Worm (Caenorhabditis elegans) whole organism, midembryonic: ENCODE data around the gene ptp-2.

Experiments
- T22C8.4 ChIP-seq: fragments of 200-800 bp; sonication (Bioruptor generic); IDR thresholded peaks from 2 replicates; pipeline ENCODE4 v1.3.6; 2022; ENCODE audit warnings: missing genetic modification characterization, missing compliant biosample characterization
- cog-1 ChIP-seq: sonication (generic microtip); optimal IDR thresholded peaks from 2 replicates; lab custom pipeline; 2016; ENCODE audit warnings: missing genetic modification characterization, missing compliant biosample characterization
- flt-1 ChIP-seq: fragments of 200-800 bp; sonication (Bioruptor generic); IDR thresholded peaks from 2 replicates; pipeline ENCODE4 v1.3.6; 2022; ENCODE audit warnings: missing genetic modification characterization, missing compliant biosample characterization
- klf-2 ChIP-seq: fragments of 200-800 bp; sonication (Bioruptor generic); conservative IDR thresholded peaks from 2 replicates; pipeline ENCODE4 v1.3.6; 2022; ENCODE audit warnings: missing genetic modification reagents, missing genetic modification characterization, missing compliant biosample characterization
- med-1 ChIP-seq: sonication (generic microtip); optimal IDR thresholded peaks from 2 replicates; lab custom pipeline; 2017; ENCODE audit warnings: missing genetic modification characterization, mild to moderate bottlenecking, missing compliant biosample characterization, antibody characterized with exemption, missing genetic modification reagents; ENCODE audit not compliant: insufficient read depth
- ref-1 ChIP-seq: fragments of 200-800 bp; sonication (Bioruptor generic); conservative IDR thresholded peaks from 2 replicates; pipeline ENCODE4 v1.3.6; 2022; ENCODE audit warnings: missing genetic modification reagents, missing genetic modification characterization, missing compliant biosample characterization
- tab-1 ChIP-seq: fragments of 200-800 bp; sonication (Bioruptor generic); IDR thresholded peaks from 2 replicates; pipeline ENCODE4 v1.3.6; 2022; ENCODE audit warnings: missing genetic modification characterization, missing compliant biosample characterization
- ztf-23 ChIP-seq: fragments of 200-800 bp; sonication (Bioruptor generic); IDR thresholded peaks from 2 replicates; pipeline ENCODE4 v1.3.6; 2022; ENCODE audit warnings: missing genetic modification reagents, missing genetic modification characterization, missing compliant biosample characterization
- ztf-29 ChIP-seq: fragments of 200-800 bp; sonication (Bioruptor generic); IDR thresholded peaks from 2 replicates; pipeline ENCODE4 v1.3.6; 2022; ENCODE audit warnings: missing genetic modification reagents, missing genetic modification characterization, missing compliant biosample characterization

ptp-2 gene

DNA sequence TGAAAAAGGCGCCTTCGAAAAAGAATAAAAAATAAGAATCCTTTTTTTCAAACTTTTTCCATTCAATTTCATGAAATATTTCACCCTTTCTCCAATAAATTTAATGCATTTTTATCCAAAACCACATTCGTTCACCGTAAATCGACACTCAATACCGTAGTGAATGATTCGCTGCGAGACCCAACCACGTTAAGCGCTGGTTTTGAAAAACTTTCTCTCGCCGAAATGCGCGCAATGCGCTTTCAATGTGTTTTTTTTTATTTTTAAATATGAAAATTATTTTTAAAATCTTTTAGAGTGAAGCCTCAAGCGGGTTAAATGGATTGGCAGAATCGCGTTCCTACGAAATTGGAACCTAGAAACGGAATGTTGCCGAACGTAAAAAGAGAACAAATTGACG is 12.2 kb upstream of the ptp-2 start, which contains the start of gene F59G1.8:
F59G1.8 (plus strand) TSS at position 293 of the 400 bp plus-strand sequence.
- no peak for TF ChIP-seq ref-1 (GFP tag; lab: Robert Waterston, UW)
- TF ChIP-seq tab-1 (GFP tag; lab: Robert Waterston, UW): no peak
- TF ChIP-seq med-1 (GFP tag; lab: Kevin White, UChicago): no peak
- TF ChIP-seq flt-1 (GFP tag; lab: Robert Waterston, UW): no peak

DNA sequence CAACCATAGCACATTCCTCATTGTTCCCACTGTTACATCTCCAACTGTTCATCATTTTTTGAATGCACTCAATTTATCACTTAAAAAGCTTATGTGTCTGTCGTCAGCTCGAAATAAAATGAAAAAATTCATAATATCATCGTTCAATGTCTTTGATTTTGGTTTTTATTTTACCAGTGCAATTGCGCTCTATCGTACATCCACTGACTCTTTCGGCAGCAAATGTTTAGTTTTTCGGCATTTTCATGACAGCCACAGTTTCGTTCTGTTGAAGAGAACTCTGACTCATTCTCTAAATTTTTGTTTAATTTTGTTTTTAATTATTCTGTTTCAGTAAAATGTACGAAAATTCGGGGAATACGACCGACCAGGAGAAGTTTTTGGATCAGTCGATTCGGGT is 11.0 kb upstream of the ptp-2 start, which contains the start of gene vps-35:
vps-35 (plus strand) TSS at position 335 of the 400 bp plus-strand sequence.
- TF ChIP-seq tab-1 (GFP tag; lab: Robert Waterston, UW) (no peak), flt-1 (GFP tag; lab: Robert Waterston, UW) (no peak), ztf-23 (no peak), klf-2 (no peak; the same call in 1 of the 2 replicates), ztf-29 (no peak), med-1 (GFP tag; lab: Kevin White, UChicago) (no peak), T22C8.4 (GFP tag; lab: Robert Waterston, UW) (no peak), cog-1 (no peak)

DNA sequence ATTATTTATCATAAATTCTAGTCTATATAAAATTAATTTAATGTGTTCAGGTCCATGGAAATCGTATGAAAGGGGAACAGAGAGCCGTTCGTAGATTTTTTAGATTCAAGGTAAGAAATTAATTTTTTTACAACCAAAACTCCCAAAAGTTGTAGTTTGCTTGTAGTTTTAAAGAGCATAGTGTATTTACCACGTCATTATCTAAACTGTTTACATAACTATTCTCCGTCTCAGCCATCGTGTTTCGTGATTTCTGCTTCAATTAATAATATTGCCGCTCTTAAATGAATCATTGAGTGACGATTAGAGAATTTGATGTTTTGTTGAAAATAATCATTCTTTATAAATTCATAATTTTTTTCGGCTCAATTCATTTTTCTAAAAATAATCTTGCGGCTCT is 7.2 kb upstream of the ptp-2 start, which contains the start of gene cgt-3:
cgt-3 (plus strand) TSS at position 51 of the 400 bp plus-strand sequence.
- TF ChIP-seq T22C8.4 (GFP tag; lab: Robert Waterston, UW) (no peak), flt-1 (GFP tag; lab: Robert Waterston, UW) (no peak), klf-2 (no peak), ztf-23 (no peak), cog-1 (no peak)

DNA sequence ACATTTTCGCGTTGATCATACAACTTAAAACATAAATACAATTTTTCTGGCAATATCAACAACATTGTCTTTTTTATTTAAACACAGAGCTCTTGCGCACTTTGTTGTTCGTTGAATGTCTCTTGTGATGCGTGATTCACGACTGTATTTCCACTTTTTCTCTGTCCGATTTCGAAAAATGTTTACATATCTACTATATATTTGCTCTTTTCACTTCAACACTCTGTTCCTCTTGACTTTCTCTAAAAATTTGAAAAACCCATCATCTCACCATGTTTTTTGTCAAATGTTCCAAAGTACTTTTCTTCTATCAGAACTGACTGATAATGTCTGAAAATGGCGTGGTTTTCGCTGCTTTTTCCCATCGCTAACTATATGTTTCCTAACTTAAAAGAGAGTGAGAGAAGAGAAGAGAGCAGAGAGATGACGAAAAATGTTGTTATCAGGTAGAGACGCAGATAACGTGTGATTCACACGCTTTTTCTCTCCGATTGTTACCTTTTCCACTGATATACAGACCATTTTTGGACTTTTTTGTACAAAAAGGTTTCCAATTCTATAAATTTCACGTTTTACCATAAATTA is 6.4 kb upstream of the ptp-2 start:
- TF ChIP-seq tab-1 (GFP tag; lab: Robert Waterston, UW) (no peak), klf-2 (no peak), T22C8.4 (GFP tag; lab: Robert Waterston, UW) (no peak), cog-1 (no peak), ztf-23 (no peak), med-1 (GFP tag; lab: Kevin White, UChicago) (no peak), ztf-29 (no peak)

DNA sequence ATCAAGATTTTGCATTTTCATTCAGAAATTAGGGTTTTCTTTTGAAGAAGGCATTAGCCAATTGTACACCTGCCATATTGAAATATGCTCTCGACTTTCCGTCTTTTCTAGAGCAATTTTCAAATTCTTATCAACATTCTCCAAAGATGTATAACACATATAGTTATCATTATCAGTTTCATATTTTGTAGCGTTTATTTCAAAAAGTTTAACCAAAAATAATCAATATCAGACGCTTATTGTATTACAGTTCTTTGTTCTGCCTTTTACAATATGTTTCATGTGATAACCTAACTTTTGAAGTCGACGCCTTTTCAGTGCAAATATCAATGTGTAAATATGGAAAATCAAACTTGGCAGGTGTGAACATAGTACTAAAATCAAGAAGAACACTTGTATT is 4.5 kb upstream of the ptp-2 start:
- TF ChIP-seq T22C8.4 (GFP tag; lab: Robert Waterston, UW) (no peak), cog-1 (no peak), ztf-29 (no peak), flt-1 (GFP tag; lab: Robert Waterston, UW) (no peak), ztf-23 (no peak), med-1 (GFP tag; lab: Kevin White, UChicago) (no peak), tab-1 (GFP tag; lab: Robert Waterston, UW) (no peak), klf-2 (no peak), ref-1 (GFP tag; lab: Robert Waterston, UW) (no peak)

DNA sequence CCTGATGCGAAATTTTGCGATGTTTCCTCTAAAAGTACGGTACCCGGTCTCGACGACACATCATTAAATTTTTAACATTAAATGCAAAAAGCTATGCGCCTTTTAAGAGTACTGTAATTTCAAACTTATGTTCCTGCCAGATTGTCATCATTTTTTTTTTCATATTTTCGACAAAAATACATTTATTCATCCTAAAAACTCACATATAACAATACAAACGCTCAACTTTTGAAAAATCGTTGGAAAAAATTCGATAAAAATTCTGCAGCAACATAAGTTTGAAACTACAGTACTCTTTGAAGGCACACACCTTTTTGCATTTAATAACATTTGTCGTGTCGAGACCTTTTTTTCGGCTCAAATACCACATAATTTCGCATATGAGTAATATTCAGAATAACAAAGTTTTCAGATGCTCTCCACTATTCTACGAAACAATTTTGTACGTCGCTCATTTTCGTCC is 1.4 kb upstream of the ptp-2 start, which contains the start of gene frh-1:
frh-1 (plus strand) TSS at position 413 of the 463 bp plus-strand sequence.
- TF ChIP-seq med-1 (GFP tag; lab: Kevin White, UChicago) (no peak), ztf-29 (no peak), ref-1 (GFP tag; lab: Robert Waterston, UW) (no peak), flt-1 (GFP tag; lab: Robert Waterston, UW) (no peak), klf-2 (no peak), ztf-23 (no peak), T22C8.4 (GFP tag; lab: Robert Waterston, UW) (no peak), cog-1 (no peak), tab-1 (GFP tag; lab: Robert Waterston, UW) (no peak)

DNA sequence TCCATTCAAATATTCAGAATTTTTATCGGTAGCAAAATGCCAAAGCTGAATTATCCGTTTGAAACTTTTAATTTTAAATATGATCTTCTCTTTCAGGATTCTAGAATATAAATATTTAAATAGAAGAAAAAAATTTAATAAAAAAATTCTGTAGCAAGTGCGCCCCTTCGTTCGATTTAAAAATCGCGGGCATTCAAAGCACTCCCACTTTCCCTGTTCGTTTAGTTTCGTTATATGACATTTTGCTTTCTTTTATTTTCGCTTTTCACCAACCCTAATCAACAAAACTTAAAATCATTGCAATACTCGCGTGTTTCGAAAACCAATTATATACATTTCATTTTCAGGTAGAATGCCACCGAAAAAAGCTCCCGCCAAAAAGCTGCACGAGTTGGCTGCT is 3.2 kb downstream of the ptp-2 start, which contains the start of gene vrk-1:
vrk-1 (plus strand) TSS at position 348 of the 400 bp plus-strand sequence.
- TF ChIP-seq ztf-23: no peak
- TF ChIP-seq ref-1 (GFP tag; lab: Robert Waterston, UW): no peak
- TF ChIP-seq cog-1: no peak
- no peak for TF ChIP-seq ztf-29
- TF ChIP-seq tab-1 (GFP tag; lab: Robert Waterston, UW): no peak
- no peak for TF ChIP-seq klf-2
- no peak for TF ChIP-seq med-1 (GFP tag; lab: Kevin White, UChicago)
- no peak for TF ChIP-seq flt-1 (GFP tag; lab: Robert Waterston, UW)
- no peak for TF ChIP-seq T22C8.4 (GFP tag; lab: Robert Waterston, UW)

DNA sequence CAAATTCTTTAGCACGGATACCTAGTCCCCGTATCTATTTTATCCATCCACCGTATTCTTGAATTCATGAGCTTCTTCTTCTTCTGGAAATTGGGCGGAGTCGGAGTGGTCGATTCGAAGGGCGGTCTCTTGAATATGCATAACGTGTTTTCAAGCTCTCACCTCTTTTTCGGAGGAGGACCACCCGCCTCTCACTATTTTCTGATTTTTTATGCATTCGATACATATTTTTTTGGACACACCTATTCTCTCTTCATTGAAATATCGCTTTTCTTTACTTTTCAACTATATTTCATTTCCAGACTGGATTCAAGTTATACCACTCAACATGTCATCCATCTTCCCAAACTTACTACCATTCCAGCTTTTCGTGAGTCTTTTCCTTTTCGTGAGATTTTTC is 10.1 kb downstream of the ptp-2 start, which contains the start of gene egl-44:
egl-44 (plus strand) TSS at position 301 of the 400 bp plus-strand sequence.
- no peak for TF ChIP-seq ref-1 (GFP tag; lab: Robert Waterston, UW)
- TF ChIP-seq med-1 (GFP tag; lab: Kevin White, UChicago): no peak
- no peak for TF ChIP-seq ztf-29
- no peak for TF ChIP-seq T22C8.4 (GFP tag; lab: Robert Waterston, UW)
- no peak for TF ChIP-seq klf-2
- no peak for TF ChIP-seq flt-1 (GFP tag; lab: Robert Waterston, UW)
- TF ChIP-seq cog-1: no peak
- no peak for TF ChIP-seq tab-1 (GFP tag; lab: Robert Waterston, UW)
- no peak for TF ChIP-seq ztf-23

DNA sequence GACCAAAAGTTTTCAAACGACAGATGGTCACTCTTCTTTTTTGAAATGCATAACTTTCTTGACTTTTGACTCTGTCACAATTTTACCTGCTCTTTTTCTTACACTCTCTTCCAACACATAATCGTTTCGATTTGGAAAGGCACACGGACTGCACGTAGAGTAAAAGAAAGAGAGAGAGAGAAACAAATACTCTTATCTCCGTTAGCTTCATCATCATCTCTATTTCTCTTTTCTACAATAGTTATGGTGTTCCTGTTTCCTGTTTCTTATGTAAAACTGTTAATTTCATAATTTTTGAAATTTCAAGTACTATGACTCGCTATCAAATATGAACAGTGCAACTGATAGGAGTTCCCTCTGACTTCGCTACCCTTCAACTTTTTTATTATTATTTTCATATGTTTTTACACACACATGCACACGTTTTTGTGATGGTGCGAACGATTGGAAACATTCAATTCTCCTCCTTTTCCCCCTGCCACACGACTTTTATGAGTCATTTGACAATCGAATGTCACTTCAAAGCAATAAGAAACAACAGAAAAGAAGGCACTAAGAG is 11.7 kb downstream of the ptp-2 start:
- TF ChIP-seq flt-1 (GFP tag; lab: Robert Waterston, UW): no peak
- TF ChIP-seq ref-1 (GFP tag; lab: Robert Waterston, UW): no peak
- TF ChIP-seq ztf-29: no peak
- no peak for TF ChIP-seq tab-1 (GFP tag; lab: Robert Waterston, UW)
- no peak for TF ChIP-seq klf-2
- TF ChIP-seq ztf-23: no peak

DNA sequence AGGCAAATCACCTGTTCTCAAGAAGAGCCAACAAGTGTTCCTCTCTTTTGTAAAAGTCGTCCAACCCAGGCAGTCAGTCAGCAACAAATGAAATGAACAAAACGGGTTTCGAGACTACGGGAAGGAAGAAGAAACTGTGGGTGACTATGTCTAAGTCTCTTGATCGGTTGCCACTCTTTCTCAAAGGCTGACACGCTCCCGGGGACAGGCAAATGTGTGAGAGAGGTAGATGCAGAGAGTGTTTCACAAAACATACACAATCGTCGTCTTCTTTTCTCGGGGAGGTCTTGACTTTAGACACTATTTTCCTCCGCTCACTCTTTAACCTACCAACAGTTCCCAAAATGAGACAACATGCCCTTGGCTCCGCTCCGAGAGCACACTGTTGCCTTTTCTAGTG is 12.7 kb downstream of the ptp-2 start:
- TF ChIP-seq cog-1 (no peak), med-1 (GFP tag; lab: Kevin White, UChicago) (no peak), ztf-29 (no peak), klf-2 (no peak), tab-1 (GFP tag; lab: Robert Waterston, UW) (no peak), flt-1 (GFP tag; lab: Robert Waterston, UW) (no peak), ref-1 (GFP tag; lab: Robert Waterston, UW) (no peak), T22C8.4 (GFP tag; lab: Robert Waterston, UW) (no peak), ztf-23 (no peak)
